Worm (Caenorhabditis elegans) whole organism, young adult: Measurements from ENCODE around the gene myo-5.

Experiments used
- Y53G8AR.9 ChIP-seq: fragments of 200-800 bp; sonication (Bioruptor generic); conservative IDR thresholded peaks from 2 replicates; pipeline ENCODE4 v1.3.6; 2022; ENCODE audit warnings: missing genetic modification reagents, missing genetic modification characterization, missing compliant biosample characterization
- Y56A3A.18 ChIP-seq: fragments of 200-800 bp; sonication (Bioruptor generic); IDR thresholded peaks from 2 replicates; pipeline ENCODE4 v1.3.6; 2022; ENCODE audit warnings: missing genetic modification reagents, missing genetic modification characterization, missing compliant biosample characterization
- ama-1 ChIP-seq, 3 experiments: fragments of 150-350 bp in 1 of 3; sonication (generic microtip) in 2 of 3; optimal IDR thresholded peaks; 2 replicates each; lab custom pipeline; 2014 to 2018; ENCODE audit warnings: missing biosample characterization in 2 of 3, missing genetic modification characterization in 2 of 3, missing genetic modification reagents in 2 of 3
- aptf-3 ChIP-seq: fragments of 200-800 bp; sonication (Bioruptor generic); IDR thresholded peaks from 2 replicates; pipeline ENCODE4 v1.3.6; 2022; ENCODE audit warnings: missing genetic modification characterization, missing compliant biosample characterization
- attf-5 ChIP-seq: fragments of 200-800 bp; sonication (Bioruptor generic); optimal IDR thresholded peaks from 2 replicates; lab custom pipeline; 2018; ENCODE audit warnings: mild to moderate bottlenecking, missing genetic modification characterization, missing compliant biosample characterization
- bed-1 ChIP-seq: fragments of 200-800 bp; sonication (Bioruptor generic); IDR thresholded peaks from 2 replicates; pipeline ENCODE4 v1.3.6; 2022; ENCODE audit warnings: missing genetic modification reagents, missing genetic modification characterization, missing compliant biosample characterization
- ccch-3 ChIP-seq: fragments of 200-800 bp; sonication (Bioruptor generic); optimal IDR thresholded peaks from 2 replicates; lab custom pipeline; 2018; ENCODE audit warnings: mild to moderate bottlenecking, missing genetic modification characterization, missing compliant biosample characterization
- cebp-1 ChIP-seq, 2 experiments: fragments of 200-800 bp in 1 of 2; sonication (Bioruptor generic) in 1 of 2; sonication (generic microtip) in 1 of 2; IDR thresholded peaks in 1 of 2; optimal IDR thresholded peaks in 1 of 2; 2 replicates each; pipeline versions ENCODE4 v1.3.6 to Lab custom; 2017 to 2022; ENCODE audit warnings: missing compliant biosample characterization in 2 of 2, missing genetic modification characterization in 2 of 2, mild to moderate bottlenecking in 1 of 2, missing genetic modification reagents in 1 of 2, moderate library complexity in 1 of 2
- ceh-58 ChIP-seq: fragments of 200-800 bp; sonication (Bioruptor generic); IDR thresholded peaks from 2 replicates; pipeline ENCODE4 v1.3.6; 2022; ENCODE audit warnings: missing genetic modification characterization, missing compliant biosample characterization
- ceh-91 ChIP-seq: fragments of 200-800 bp; sonication (Bioruptor generic); IDR thresholded peaks from 2 replicates; pipeline ENCODE4 v1.3.6; 2022; ENCODE audit warnings: missing genetic modification reagents, missing genetic modification characterization, missing compliant biosample characterization
- dpff-1 ChIP-seq: sonication (generic microtip); optimal IDR thresholded peaks from 2 replicates; lab custom pipeline; 2017; ENCODE audit warnings: mild to moderate bottlenecking, missing genetic modification characterization, missing compliant biosample characterization
- egl-44 ChIP-seq: fragments of 200-800 bp; sonication (Bioruptor generic); IDR thresholded peaks from 2 replicates; pipeline ENCODE4 v1.3.6; 2022; ENCODE audit warnings: missing genetic modification reagents, missing genetic modification characterization, missing compliant biosample characterization
- egrh-3 ChIP-seq: fragments of 200-800 bp; sonication (Bioruptor generic); IDR thresholded peaks from 2 replicates; pipeline ENCODE4 v1.3.6; 2022; ENCODE audit warnings: missing genetic modification reagents, missing genetic modification characterization, missing compliant biosample characterization
- ekl-4 ChIP-seq: fragments of 200-800 bp; sonication (Bioruptor generic); IDR thresholded peaks from 2 replicates; pipeline ENCODE4 v1.3.6; 2022; ENCODE audit warnings: missing genetic modification reagents, missing genetic modification characterization, missing compliant biosample characterization
- him-1 ChIP-seq: sonication (generic microtip); optimal IDR thresholded peaks from 2 replicates; lab custom pipeline; 2016; ENCODE audit warnings: missing genotype, missing genetic modification reagents, missing genetic modification characterization, missing compliant biosample characterization
- hlh-12 ChIP-seq: sonication (generic microtip); optimal IDR thresholded peaks from 2 replicates; lab custom pipeline; 2016; ENCODE audit warnings: missing genetic modification characterization, missing compliant biosample characterization
- hmg-1.2 ChIP-seq: fragments of 200-800 bp; sonication (Bioruptor generic); IDR thresholded peaks from 2 replicates; pipeline ENCODE4 v1.3.6; 2022; ENCODE audit warnings: missing genetic modification reagents, missing genetic modification characterization, missing compliant biosample characterization
- lag-1 ChIP-seq: fragments of 200-800 bp; sonication (Bioruptor generic); IDR thresholded peaks from 2 replicates; pipeline ENCODE4 v1.3.6; 2022; ENCODE audit warnings: missing genetic modification reagents, missing genetic modification characterization, missing compliant biosample characterization
- let-526 ChIP-seq: fragments of 200-800 bp; sonication (Bioruptor generic); IDR thresholded peaks from 2 replicates; pipeline ENCODE4 v1.3.6; 2022; ENCODE audit warnings: missing genetic modification reagents, missing genetic modification characterization, missing compliant biosample characterization
- let-607 ChIP-seq, 2 experiments: fragments of 200-800 bp in 1 of 2; sonication (Bioruptor generic) in 1 of 2; sonication (generic microtip) in 1 of 2; optimal IDR thresholded peaks; 2 replicates each; lab custom pipeline; 2016 to 2018; ENCODE audit warnings: mild to moderate bottlenecking in 2 of 2, missing compliant biosample characterization in 2 of 2, missing genetic modification characterization in 2 of 2, moderate library complexity in 2 of 2, missing genotype in 1 of 2
- lin-26 ChIP-seq: fragments of 200-800 bp; sonication (Bioruptor generic); IDR thresholded peaks from 2 replicates; pipeline ENCODE4 v1.3.6; 2022; ENCODE audit warnings: missing genetic modification reagents, missing genetic modification characterization, missing compliant biosample characterization
- madf-8 ChIP-seq: fragments of 200-800 bp; sonication (Bioruptor generic); conservative IDR thresholded peaks from 2 replicates; pipeline ENCODE4 v1.3.6; 2022; ENCODE audit warnings: missing genetic modification reagents, missing genetic modification characterization, missing compliant biosample characterization
- mel-28 ChIP-seq: sonication (generic microtip); optimal IDR thresholded peaks from 2 replicates; lab custom pipeline; 2016; ENCODE audit warnings: borderline replicate concordance, mild to moderate bottlenecking, missing genetic modification characterization, missing compliant biosample characterization
- mxl-1 ChIP-seq: sonication (generic microtip); optimal IDR thresholded peaks from 2 replicates; lab custom pipeline; 2016; ENCODE audit warnings: missing genetic modification characterization, missing compliant biosample characterization
- nfya-2 ChIP-seq: fragments of 200-800 bp; sonication (Bioruptor generic); IDR thresholded peaks from 2 replicates; pipeline ENCODE4 v1.3.6; 2022; ENCODE audit warnings: missing genetic modification reagents, missing genetic modification characterization, missing compliant biosample characterization
- nfyb-1 ChIP-seq: fragments of 200-800 bp; sonication (Bioruptor generic); IDR thresholded peaks from 2 replicates; pipeline ENCODE4 v1.3.6; 2022; ENCODE audit warnings: missing genetic modification reagents, missing genetic modification characterization, missing compliant biosample characterization
- pha-4 ChIP-seq: fragments of 150-350 bp; sonication (generic microtip); optimal IDR thresholded peaks from 2 replicates; lab custom pipeline; 2014; ENCODE audit warnings: missing biosample characterization, missing genetic modification reagents, missing genetic modification characterization
- repo-1 ChIP-seq: sonication (generic microtip); optimal IDR thresholded peaks from 2 replicates; lab custom pipeline; 2017; ENCODE audit warnings: mild to moderate bottlenecking, missing genetic modification characterization, missing compliant biosample characterization
- sea-2 ChIP-seq: fragments of 200-800 bp; sonication (Bioruptor generic); IDR thresholded peaks from 2 replicates; pipeline ENCODE4 v1.3.6; 2022; ENCODE audit warnings: missing genetic modification characterization, missing compliant biosample characterization
- snpc-4 ChIP-seq, 5 experiments: fragments of 150-350 bp in 1 of 5; sonication (generic microtip) in 4 of 5; optimal IDR thresholded peaks; 2 replicates each; lab custom pipeline; 2014 to 2018; ENCODE audit warnings: missing genetic modification characterization in 5 of 5, missing biosample characterization in 3 of 5, antibody characterized with exemption in 2 of 5, mild to moderate bottlenecking in 2 of 5, missing compliant biosample characterization in 2 of 5, missing genotype in 2 of 5, moderate library complexity in 2 of 5, missing genetic modification reagents in 1 of 5
- somi-1 ChIP-seq: fragments of 200-800 bp; sonication (Bioruptor generic); optimal IDR thresholded peaks from 2 replicates; lab custom pipeline; 2018; ENCODE audit warnings: mild to moderate bottlenecking, missing genetic modification characterization, missing compliant biosample characterization
- unc-62 ChIP-seq: fragments of 150-350 bp; optimal IDR thresholded peaks from 2 replicates; lab custom pipeline; 2014; ENCODE audit warnings: missing biosample characterization, missing genetic modification reagents, missing genetic modification characterization
- zfh-2 ChIP-seq: fragments of 200-800 bp; sonication (Bioruptor generic); conservative IDR thresholded peaks from 2 replicates; pipeline ENCODE4 v1.3.6; 2022; ENCODE audit warnings: missing genetic modification reagents, missing genetic modification characterization, missing compliant biosample characterization
- ztf-28 ChIP-seq: fragments of 200-800 bp; sonication (Bioruptor generic); IDR thresholded peaks from 2 replicates; pipeline ENCODE4 v1.3.6; 2022; ENCODE audit warnings: missing genetic modification reagents, missing genetic modification characterization, missing compliant biosample characterization

myo-5 gene

ce11 chrV:8108670-8109069, at the start of gene myo-5:
TSS of gene myo-5 (plus strand) at chrV:8108970.
- TF ChIP-seq ceh-58 (GFP tag; lab: Robert Waterston, UW) (no peak), lag-1 (no peak), hlh-12 (tag; lab: Kevin White, UChicago) (no peak), zfh-2 (GFP tag; lab: Robert Waterston, UW) (no peak), ama-1 (optimal IDR thresholded peaks at IDR 0.05; lab: Kevin White, UChicago) (no peak), ama-1 (GFP tag; optimal IDR thresholded peaks at IDR 0.05; lab: Kevin White, UChicago) (no peak), madf-8 (GFP tag; lab: Robert Waterston, UW) (no peak), ccch-3 (GFP tag; lab: Kevin White, UChicago) (no peak), egl-44 (GFP tag; lab: Robert Waterston, UW) (no peak), unc-62 (GFP tag; lab: Kevin White, UChicago) (no peak), ekl-4 (GFP tag; lab: Robert Waterston, UW) (no peak), let-607 (tag; optimal IDR thresholded peaks at IDR 0.05; lab: Kevin White, UChicago) (no peak), mel-28 (tag; lab: Kevin White, UChicago) (no peak), nfya-2 (GFP tag; lab: Robert Waterston, UW) (no peak)

ce11 chrV:8062074-8062473, 46.7 kb upstream of the myo-5 start, which contains the start of gene str-139:
TSS of gene str-139 (minus strand) at chrV:8062174.
- TF ChIP-seq egrh-3 (GFP tag; lab: Robert Waterston, UW) (no peak), ceh-91 (GFP tag; lab: Robert Waterston, UW) (no peak), pha-4 (tag; lab: Kevin White, UChicago) (no peak), unc-62 (GFP tag; lab: Kevin White, UChicago) (no peak), him-1 (tag; lab: Kevin White, UChicago) (no peak), attf-5 (no peak), lin-26 (GFP tag; lab: Robert Waterston, UW) (no peak), dpff-1 (tag; lab: Kevin White, UChicago) (no peak), mxl-1 (no peak), hmg-1.2 (GFP tag; lab: Robert Waterston, UW) (no peak), aptf-3 (no peak)

- TF ChIP-seq let-526 = no peak
These were observed 41.0 kb upstream of the myo-5 start, which contains the start of gene str-140 for ce11 chrV:8067800-8068199. TSS of gene str-140 (minus strand) at chrV:8067900.

- no peak for TF ChIP-seq snpc-4 (GFP tag; optimal IDR thresholded peaks at IDR 0.05; lab: Kevin White, UChicago)
- TF ChIP-seq snpc-4 (tag; optimal IDR thresholded peaks at IDR 0.05; lab: Kevin White, UChicago) = no peak
- no peak for TF ChIP-seq bed-1
- no peak for TF ChIP-seq Y56A3A.18 (GFP tag; lab: Robert Waterston, UW)
- TF ChIP-seq repo-1 (tag; lab: Kevin White, UChicago) = no peak
- no peak for TF ChIP-seq sea-2
- TF ChIP-seq somi-1 (GFP tag; lab: Kevin White, UChicago) = no peak
- no peak for TF ChIP-seq nfyb-1 (GFP tag; lab: Robert Waterston, UW)
- no peak for TF ChIP-seq Y53G8AR.9 (GFP tag; lab: Robert Waterston, UW)
- no peak for TF ChIP-seq ztf-28 (GFP tag; lab: Robert Waterston, UW)
- no peak for TF ChIP-seq cebp-1 (GFP tag; IDR thresholded peaks at IDR 0.05; lab: Robert Waterston, UW)
- no peak for TF ChIP-seq cebp-1 (tag; optimal IDR thresholded peaks at IDR 0.05; lab: Kevin White, UChicago)
These were observed 39.1 kb upstream of the myo-5 start, which contains the start of gene str-143 for ce11 chrV:8069637-8070036. TSS of gene str-143 (minus strand) at chrV:8069737.
